Fruit fly (Drosophila melanogaster): Measurements from ENCODE around the gene CG17260.

CG17260 gene

dm6 chr2L:3022986-3023385, 14.0 kb upstream of the CG17260 start, which contains the start of the genes alpha4GT1 and Prp40 (continued):
- peak; percentile 42 for TF ChIP-seq Ets97D (GFP tag; optimal IDR thresholded peaks at IDR 0.05)
- no peak for TF ChIP-seq CG8359 (GFP tag; optimal IDR thresholded peaks at IDR 0.05; ENCODE audit: borderline replicate concordance)
- TF ChIP-seq ewg (GFP tag; optimal IDR thresholded peaks at IDR 0.05): no peak
- peak; percentile 86 for TF ChIP-seq CG11560 (tag; IDR thresholded peaks at IDR 0.05)
- TF ChIP-seq CG6272 (GFP tag; IDR thresholded peaks at IDR 0.05): no peak
- no peak for TF ChIP-seq schlank (tag; optimal IDR thresholded peaks at IDR 0.05)
- TF ChIP-seq Opbp (GFP tag; IDR thresholded peaks at IDR 0.05; ENCODE audit: partially characterized antibody): peak; percentile 85
- no peak for TF ChIP-seq CG7987 (GFP tag; optimal IDR thresholded peaks at IDR 0.05)
- TF ChIP-seq CG11085 (GFP tag; IDR thresholded peaks at IDR 0.05): no peak
- TF ChIP-seq CG10321 (GFP tag; IDR thresholded peaks at IDR 0.05): no peak
- TF ChIP-seq Hmx (GFP tag; optimal IDR thresholded peaks at IDR 0.05): no peak
- no peak for TF ChIP-seq HLH54F (GFP tag; optimal IDR thresholded peaks at IDR 0.05)
- no peak for TF ChIP-seq CG11723 (GFP tag; optimal IDR thresholded peaks at IDR 0.05)
- TF ChIP-seq CG4360 (GFP tag; IDR thresholded peaks at IDR 0.05): peak; percentile 77; the same call in 1 of the 2 replicates
- TF ChIP-seq zen (tag; optimal IDR thresholded peaks at IDR 0.05): no peak
- peak; percentile 80 for TF ChIP-seq CG14860 (GFP tag; IDR thresholded peaks at IDR 0.05; ENCODE audit: partially characterized antibody)
- no peak for TF ChIP-seq CG7372 (GFP tag; IDR thresholded peaks at IDR 0.05)
- peak; percentile 96 for TF ChIP-seq CG34224 (GFP tag; IDR thresholded peaks at IDR 0.05; ENCODE audit: partially characterized antibody)
- TF ChIP-seq CG18619 (GFP tag; optimal IDR thresholded peaks at IDR 0.05): no peak
- TF ChIP-seq peb (GFP tag; IDR thresholded peaks at IDR 0.05): no peak
- no peak for TF ChIP-seq CG4730 (GFP tag; IDR thresholded peaks at IDR 0.05)
- TF ChIP-seq tup (GFP tag; optimal IDR thresholded peaks at IDR 0.05): no peak
- no peak for TF ChIP-seq esg (GFP tag; conservative IDR thresholded peaks at IDR 0.05)
- no peak for TF ChIP-seq CG1647 (GFP tag; optimal IDR thresholded peaks at IDR 0.05)
- TF ChIP-seq CG11504 (tag; optimal IDR thresholded peaks at IDR 0.05): no peak
- no peak for TF ChIP-seq Kr (GFP tag; optimal IDR thresholded peaks at IDR 0.05)
- peak; percentile 39 for TF ChIP-seq pfk (GFP tag; optimal IDR thresholded peaks at IDR 0.05)
- TF ChIP-seq so (GFP tag; IDR thresholded peaks at IDR 0.05): no peak
- TF ChIP-seq grn (GFP tag; optimal IDR thresholded peaks at IDR 0.05): no peak
- no peak for TF ChIP-seq Ada2b (GFP tag; IDR thresholded peaks at IDR 0.05)
- no peak for TF ChIP-seq dmrt11E (tag; optimal IDR thresholded peaks at IDR 0.05)
- no peak for TF ChIP-seq CG16815 (GFP tag; optimal IDR thresholded peaks at IDR 0.05)
- TF ChIP-seq Six4 (GFP tag; optimal IDR thresholded peaks at IDR 0.05): no peak
- no peak for TF ChIP-seq zfh1 (GFP tag; IDR thresholded peaks at IDR 0.05)
- TF ChIP-seq E2f1 (GFP tag; IDR thresholded peaks at IDR 0.05): no peak
- TF ChIP-seq lola (GFP tag; optimal IDR thresholded peaks at IDR 0.05): no peak
- TF ChIP-seq CG32767 (GFP tag; IDR thresholded peaks at IDR 0.05): no peak
- TF ChIP-seq Hey (tag; optimal IDR thresholded peaks at IDR 0.05): no peak
- peak; percentile 95 for TF ChIP-seq chinmo (GFP tag; IDR thresholded peaks at IDR 0.05; ENCODE audit: partially characterized antibody)
- peak; percentile 91 for TF ChIP-seq CG6791 (GFP tag; IDR thresholded peaks at IDR 0.05; ENCODE audit: partially characterized antibody)
- TF ChIP-seq pnt (GFP tag; optimal IDR thresholded peaks at IDR 0.05): no peak
- no peak for TF ChIP-seq Rfx (GFP tag; IDR thresholded peaks at IDR 0.05)
- no peak for TF ChIP-seq CG4854 (GFP tag; optimal IDR thresholded peaks at IDR 0.05)
- TF ChIP-seq Scr (GFP tag; IDR thresholded peaks at IDR 0.05; ENCODE audit: partially characterized antibody): peak; percentile 73
- TF ChIP-seq Sry-δ (GFP tag; optimal IDR thresholded peaks at IDR 0.05): peak; percentile 78
- peak; percentile 81 for TF ChIP-seq pzg (GFP tag; optimal IDR thresholded peaks at IDR 0.05)
- no peak for TF ChIP-seq CG18764 (GFP tag; optimal IDR thresholded peaks at IDR 0.05)
- no peak for TF ChIP-seq CkIIα-i1 (GFP tag; IDR thresholded peaks at IDR 0.05)
- TF ChIP-seq CG4328 (GFP tag; optimal IDR thresholded peaks at IDR 0.05): no peak
- no peak for TF ChIP-seq CG14050 (GFP tag; IDR thresholded peaks at IDR 0.05)
- TF ChIP-seq CG13296 (GFP tag; optimal IDR thresholded peaks at IDR 0.05): no peak

All from whole organism, embryonic.